Worm (Caenorhabditis elegans) whole organism, L1 larva: ENCODE measurements around the gene T25D1.2.

ENCODE experiments used
- C04F5.9 ChIP-seq: sonication (generic microtip); optimal IDR thresholded peaks from 2 replicates; lab custom pipeline; 2016; ENCODE audit warnings: missing genetic modification characterization, missing compliant biosample characterization
- C16A3.4 ChIP-seq: fragments of 150-350 bp; optimal IDR thresholded peaks from 2 replicates; lab custom pipeline; 2014; ENCODE audit warnings: missing biosample characterization, missing genetic modification characterization
- C34B4.2 ChIP-seq: sonication (generic microtip); optimal IDR thresholded peaks from 2 replicates; lab custom pipeline; 2017; ENCODE audit warnings: mild to moderate bottlenecking, missing genetic modification characterization, missing compliant biosample characterization
- F16B12.6 ChIP-seq: fragments of 150-350 bp; optimal IDR thresholded peaks from 2 replicates; lab custom pipeline; 2014; ENCODE audit warnings: missing biosample characterization, missing genetic modification characterization
- blmp-1 ChIP-seq: fragments of 150-350 bp; optimal IDR thresholded peaks from 2 replicates; lab custom pipeline; 2014; ENCODE audit warnings: missing biosample characterization, missing genetic modification characterization
- ceh-8 ChIP-seq: fragments of 200-800 bp; sonication (Bioruptor generic); optimal IDR thresholded peaks from 2 replicates; lab custom pipeline; 2018; ENCODE audit warnings: mild to moderate bottlenecking, missing genetic modification characterization, moderate library complexity, missing compliant biosample characterization
- ceh-82 ChIP-seq, 3 experiments: fragments of 150-350 bp in 1 of 3; sonication (generic microtip) in 2 of 3; optimal IDR thresholded peaks; 2 replicates each; lab custom pipeline; 2014 to 2017; ENCODE audit warnings: missing biosample characterization in 3 of 3, missing genetic modification characterization in 3 of 3
- ceh-88 ChIP-seq: fragments of 200-800 bp; sonication (Bioruptor generic); IDR thresholded peaks from 2 replicates; pipeline ENCODE4 v1.3.6; 2022; ENCODE audit warnings: missing genetic modification characterization, missing compliant biosample characterization
- dsc-1 ChIP-seq: sonication (generic microtip); optimal IDR thresholded peaks from 2 replicates; lab custom pipeline; 2016; ENCODE audit warnings: mild to moderate bottlenecking, missing genetic modification characterization, missing compliant biosample characterization
- efl-1 ChIP-seq, 4 experiments: fragments of 150-350 bp; optimal IDR thresholded peaks in 3 of 4; peaks in 1 of 4; 1 replicate in 1 of 4; 2 replicates in 3 of 4; lab custom pipeline; 2014; ENCODE audit warnings: missing biosample characterization in 2 of 4, missing genetic modification characterization in 2 of 4, missing genetic modification reagents in 2 of 4
- egl-27 ChIP-seq, 2 experiments: fragments of 150-350 bp in 1 of 2; sonication (generic microtip); optimal IDR thresholded peaks; 3 replicates each; lab custom pipeline; 2017 to 2018; ENCODE audit warnings: missing biosample characterization in 2 of 2, missing genetic modification characterization in 2 of 2, missing genetic modification reagents in 2 of 2
- elt-3 ChIP-seq, 6 experiments: fragments of 150-350 bp in 1 of 6; sonication (generic microtip); optimal IDR thresholded peaks; 2 replicates each; lab custom pipeline; 2017 to 2018; ENCODE audit warnings: missing biosample characterization in 6 of 6, missing genetic modification characterization in 6 of 6, inconsistent platforms in 1 of 6
- fkh-8 ChIP-seq: sonication (generic microtip); optimal IDR thresholded peaks from 2 replicates; lab custom pipeline; 2016; ENCODE audit warnings: mild to moderate bottlenecking, missing genetic modification characterization, missing compliant biosample characterization
- irx-1 ChIP-seq: sonication (generic microtip); optimal IDR thresholded peaks from 2 replicates; lab custom pipeline; 2016; ENCODE audit warnings: missing genetic modification characterization, missing compliant biosample characterization
- isw-1 ChIP-seq: fragments of 200-800 bp; sonication (Bioruptor generic); IDR thresholded peaks from 2 replicates; pipeline ENCODE4 v1.3.6; 2022; ENCODE audit warnings: missing genetic modification characterization, missing compliant biosample characterization
- lin-14 ChIP-seq: fragments of 200-800 bp; sonication (Bioruptor generic); optimal IDR thresholded peaks from 2 replicates; lab custom pipeline; 2018; ENCODE audit warnings: mild to moderate bottlenecking, missing genetic modification characterization, moderate library complexity, missing compliant biosample characterization
- lin-15B ChIP-seq: fragments of 150-350 bp; sonication (generic microtip); optimal IDR thresholded peaks from 3 replicates; lab custom pipeline; 2014; ENCODE audit warnings: missing biosample characterization, missing genetic modification characterization
- lin-35 ChIP-seq, 2 experiments: fragments of 150-350 bp; optimal IDR thresholded peaks; 2 replicates each; lab custom pipeline; 2014; ENCODE audit warnings: missing biosample characterization in 2 of 2, missing genetic modification characterization in 2 of 2, missing genetic modification reagents in 2 of 2
- lin-39 ChIP-seq: fragments of 150-350 bp; optimal IDR thresholded peaks from 2 replicates; lab custom pipeline; 2014; ENCODE audit warnings: missing biosample characterization, missing genetic modification reagents, missing genetic modification characterization
- mep-1 ChIP-seq: fragments of 150-350 bp; optimal IDR thresholded peaks from 2 replicates; lab custom pipeline; 2014; ENCODE audit warnings: missing biosample characterization, missing genetic modification characterization
- nhr-237 ChIP-seq: fragments of 150-350 bp; optimal IDR thresholded peaks from 2 replicates; lab custom pipeline; 2014; ENCODE audit warnings: missing biosample characterization, missing genetic modification characterization
- nhr-28 ChIP-seq: fragments of 150-350 bp; optimal IDR thresholded peaks from 2 replicates; lab custom pipeline; 2014; ENCODE audit warnings: missing biosample characterization, missing genetic modification characterization
- nhr-47 ChIP-seq: sonication (generic microtip); optimal IDR thresholded peaks from 2 replicates; lab custom pipeline; 2016; ENCODE audit warnings: mild to moderate bottlenecking, missing genetic modification characterization, moderate library complexity, missing compliant biosample characterization
- nhr-84 ChIP-seq: sonication (generic microtip); optimal IDR thresholded peaks from 2 replicates; lab custom pipeline; 2017; ENCODE audit warnings: missing biosample characterization, missing genetic modification characterization
- nhr-85 ChIP-seq: sonication (generic microtip); peaks from one replicate; lab custom pipeline; 2016; ENCODE audit warnings: missing genetic modification characterization, inconsistent platforms, missing compliant biosample characterization
- nhr-90 ChIP-seq: sonication (generic microtip); optimal IDR thresholded peaks from 2 replicates; lab custom pipeline; 2016; ENCODE audit warnings: mild to moderate bottlenecking, missing genetic modification characterization, missing compliant biosample characterization; ENCODE audit not compliant: poor library complexity
- pag-3 ChIP-seq: sonication (generic microtip); optimal IDR thresholded peaks from 2 replicates; lab custom pipeline; 2017; ENCODE audit warnings: missing genetic modification characterization, mild to moderate bottlenecking, missing compliant biosample characterization, antibody characterized with exemption, borderline replicate concordance; ENCODE audit not compliant: insufficient read depth
- skn-1 ChIP-seq: fragments of 150-350 bp; optimal IDR thresholded peaks from 2 replicates; lab custom pipeline; 2014; ENCODE audit warnings: missing biosample characterization, missing genetic modification characterization
- snpc-4 ChIP-seq: fragments of 150-350 bp; optimal IDR thresholded peaks from 2 replicates; lab custom pipeline; 2014; ENCODE audit warnings: missing biosample characterization, missing genetic modification characterization
- sup-37 ChIP-seq: fragments of 200-800 bp; sonication (Bioruptor generic); optimal IDR thresholded peaks from 2 replicates; lab custom pipeline; 2018; ENCODE audit warnings: mild to moderate bottlenecking, missing genetic modification characterization, missing compliant biosample characterization
- swsn-7 ChIP-seq: sonication (generic microtip); optimal IDR thresholded peaks from 2 replicates; lab custom pipeline; 2016; ENCODE audit warnings: missing genetic modification characterization, missing compliant biosample characterization
- tlp-1 ChIP-seq: fragments of 150-350 bp; optimal IDR thresholded peaks from 2 replicates; lab custom pipeline; 2014; ENCODE audit warnings: missing biosample characterization, missing genetic modification characterization
- unc-62 ChIP-seq: fragments of 150-350 bp; optimal IDR thresholded peaks from 2 replicates; lab custom pipeline; 2014; ENCODE audit warnings: missing biosample characterization, missing genetic modification reagents, missing genetic modification characterization
- unc-86 ChIP-seq: sonication (generic microtip); optimal IDR thresholded peaks from 2 replicates; lab custom pipeline; 2016; ENCODE audit warnings: missing genetic modification characterization, missing compliant biosample characterization
- vab-15 ChIP-seq: sonication (generic microtip); optimal IDR thresholded peaks from 2 replicates; lab custom pipeline; 2017; ENCODE audit warnings: missing genotype, mild to moderate bottlenecking, missing genetic modification characterization, missing compliant biosample characterization
- xbp-1 ChIP-seq: sonication (generic microtip); optimal IDR thresholded peaks from 2 replicates; lab custom pipeline; 2016; ENCODE audit warnings: missing genetic modification characterization, missing compliant biosample characterization

T25D1.2 gene

ce11 chrX:16553845-16554426 is 38.6 kb downstream of the T25D1.2 start, which contains the start of gene K08B5.2 (continued):
- peak in 1 of 2 experiments; percentile 6 for TF ChIP-seq efl-1 (optimal IDR thresholded peaks at IDR 0.05; lab: Kevin White, UChicago)
- no peak for TF ChIP-seq efl-1 (GFP tag; optimal IDR thresholded peaks at IDR 0.05 in 1 of 2; lab: Kevin White, UChicago)
- TF ChIP-seq pag-3 (tag; lab: Kevin White, UChicago): no peak
- no peak for TF ChIP-seq tlp-1 (tag; lab: Kevin White, UChicago)
- no peak for TF ChIP-seq lin-15B (tag; lab: Kevin White, UChicago)
- TF ChIP-seq unc-86: no peak
- TF ChIP-seq dsc-1 (tag; lab: Kevin White, UChicago): peak; percentile 25
- no peak for TF ChIP-seq vab-15 (tag; lab: Kevin White, UChicago)
- TF ChIP-seq, all 84 proteins: peak for 10

- TF ChIP-seq snpc-4 (tag; lab: Kevin White, UChicago) (no peak), unc-62 (GFP tag; lab: Kevin White, UChicago) (no peak), C04F5.9 (tag; lab: Kevin White, UChicago) (no peak), C34B4.2 (tag; lab: Kevin White, UChicago) (no peak), xbp-1 (no peak), nhr-28 (no peak), nhr-85 (tag; lab: Kevin White, UChicago) (peak; percentile 89), swsn-7 (tag; lab: Kevin White, UChicago) (no peak), ceh-82 (tag; optimal IDR thresholded peaks at IDR 0.05; lab: Kevin White, UChicago) (no peak), nhr-84 (tag; lab: Kevin White, UChicago) (no peak), pag-3 (tag; lab: Kevin White, UChicago) (no peak), unc-86 (no peak), F16B12.6 (no peak), lin-39 (tag; lab: Kevin White, UChicago) (no peak), blmp-1 (tag; lab: Kevin White, UChicago) (peak; percentile 93), C16A3.4 (tag; lab: Kevin White, UChicago) (no peak), isw-1 (GFP tag; lab: Robert Waterston, UW) (no peak), irx-1 (tag; lab: Kevin White, UChicago) (no peak), ceh-88 (GFP tag; lab: Robert Waterston, UW) (no peak), lin-14 (GFP tag; lab: Kevin White, UChicago) (peak; percentile 56), nhr-237 (tag; lab: Kevin White, UChicago) (no peak), nhr-90 (tag; lab: Kevin White, UChicago) (no peak)
Measured at ce11 chrX:16555726-16556125, 40.4 kb downstream of the T25D1.2 start.

- TF ChIP-seq fkh-8 (tag; lab: Kevin White, UChicago): no peak
- no peak for TF ChIP-seq swsn-7 (tag; lab: Kevin White, UChicago)
- TF ChIP-seq lin-35 (GFP tag; optimal IDR thresholded peaks at IDR 0.05; lab: Kevin White, UChicago): no peak
- TF ChIP-seq nhr-28: no peak
- TF ChIP-seq C04F5.9 (tag; lab: Kevin White, UChicago): no peak
- TF ChIP-seq mep-1 (tag; lab: Kevin White, UChicago): no peak
- no peak for TF ChIP-seq egl-27 (tag; optimal IDR thresholded peaks at IDR 0.05; lab: Kevin White, UChicago)
- TF ChIP-seq ceh-8 (GFP tag; lab: Kevin White, UChicago): no peak
- TF ChIP-seq sup-37 (GFP tag; lab: Kevin White, UChicago): no peak
- TF ChIP-seq nhr-47 (tag; lab: Kevin White, UChicago): no peak
- peak in 4 of 6 experiments; percentile 18 to 69 (median 52) for TF ChIP-seq elt-3 (tag; optimal IDR thresholded peaks at IDR 0.05; lab: Kevin White, UChicago)
- peak; percentile 40 for TF ChIP-seq dsc-1 (tag; lab: Kevin White, UChicago)
- TF ChIP-seq nhr-85 (tag; lab: Kevin White, UChicago): peak; percentile 42
- peak; percentile 50 for TF ChIP-seq blmp-1 (tag; lab: Kevin White, UChicago)
- no peak for TF ChIP-seq unc-86
- TF ChIP-seq lin-14 (GFP tag; lab: Kevin White, UChicago): peak; percentile 13
- no peak for TF ChIP-seq skn-1 (tag; lab: Kevin White, UChicago)
Measured at ce11 chrX:16558117-16558516, 42.8 kb downstream of the T25D1.2 start, which contains the start of gene K08B5.1. Gene K08B5.1 (plus strand): TSS chrX:16558434.
